Fruit fly (Drosophila melanogaster): ENCODE data around the gene CG5194.

dm6 chr3L:9003369-9003768, 6.3 kb downstream of the CG5194 start:
- no peak for TF ChIP-seq Abd-B (GFP tag; optimal IDR thresholded peaks at IDR 0.05)
- TF ChIP-seq lola (GFP tag; optimal IDR thresholded peaks at IDR 0.05): no peak
- TF ChIP-seq ey (GFP tag; optimal IDR thresholded peaks at IDR 0.05): no peak
- TF ChIP-seq psq (GFP tag; optimal IDR thresholded peaks at IDR 0.05): no peak
- TF ChIP-seq Vsx2 (GFP tag; optimal IDR thresholded peaks at IDR 0.05; ENCODE audit: partially characterized antibody): no peak
- TF ChIP-seq Myc (optimal IDR thresholded peaks at IDR 0.05): no peak
- no peak for TF ChIP-seq h (GFP tag; optimal IDR thresholded peaks at IDR 0.05)
- TF ChIP-seq CG9705 (GFP tag; optimal IDR thresholded peaks at IDR 0.05): no peak
- TF ChIP-seq CG32264 (GFP tag; optimal IDR thresholded peaks at IDR 0.05): no peak
- TF ChIP-seq usp (GFP tag; optimal IDR thresholded peaks at IDR 0.05): no peak

All from whole organism, wandering third instar larva.